Fruit fly (Drosophila melanogaster) whole organism, embryonic: ENCODE data around the gene cindr.
A peak's percentile ranks its signal among the peaks of the same experiment; 100 is the strongest.

Experiments
- CG11696 ChIP-seq: fragments of 200-800 bp; sonication (Bioruptor generic); IDR thresholded peaks from 2 replicates; pipeline ENCODE4 v1.3.6; 2022; ENCODE audit warnings: missing biosample characterization, missing genetic modification characterization
- CG12659 ChIP-seq: fragments of 200-800 bp; sonication (Bioruptor generic); optimal IDR thresholded peaks from 3 replicates; lab custom pipeline; 2017; ENCODE audit warnings: mild to moderate bottlenecking, missing biosample characterization, missing genetic modification reagents, missing genetic modification characterization
- CG13287 ChIP-seq: fragments of 200-800 bp; sonication (Bioruptor generic); IDR thresholded peaks from 2 replicates; pipeline ENCODE4 v1.3.6; 2022; ENCODE audit warnings: missing biosample characterization, missing genetic modification characterization; ENCODE audit not compliant: partially characterized antibody
- CG13894 ChIP-seq: fragments of 200-800 bp; sonication (Bioruptor generic); optimal IDR thresholded peaks from 3 replicates; lab custom pipeline; 2018; ENCODE audit warnings: missing biosample characterization, mild to moderate bottlenecking, missing genetic modification characterization, moderate library complexity
- CG14014 ChIP-seq: fragments of 200-800 bp; sonication (Bioruptor generic); IDR thresholded peaks from 2 replicates; pipeline ENCODE4 v1.3.6; 2022; ENCODE audit warnings: missing biosample characterization, missing genetic modification characterization
- CG16863 ChIP-seq: fragments of 200-800 bp; sonication (Bioruptor generic); optimal IDR thresholded peaks from 3 replicates; lab custom pipeline; 2016; ENCODE audit warnings: missing biosample characterization, missing genetic modification characterization
- CG18599 ChIP-seq: fragments of 200-800 bp; sonication (Bioruptor generic); optimal IDR thresholded peaks from 3 replicates; lab custom pipeline; 2017; ENCODE audit warnings: missing biosample characterization, missing genetic modification characterization, mild to moderate bottlenecking, moderate library complexity, missing genetic modification reagents
- CG2116 ChIP-seq: fragments of 200-800 bp; sonication (Bioruptor generic); optimal IDR thresholded peaks from 3 replicates; lab custom pipeline; 2018; ENCODE audit warnings: missing biosample characterization, mild to moderate bottlenecking, missing genetic modification characterization
- CG30431 ChIP-seq: fragments of 200-800 bp; sonication (Bioruptor generic); optimal IDR thresholded peaks from 2 replicates; lab custom pipeline; 2017; ENCODE audit warnings: missing biosample characterization, missing genetic modification characterization
- CG31224 ChIP-seq: fragments of 200-800 bp; sonication (Bioruptor generic); IDR thresholded peaks from 2 replicates; pipeline ENCODE4 v1.3.6; 2022; ENCODE audit warnings: missing biosample characterization, missing genetic modification characterization
- CG33557 ChIP-seq: fragments of 200-800 bp; sonication (Bioruptor generic); optimal IDR thresholded peaks from 2 replicates; lab custom pipeline; 2019; ENCODE audit warnings: missing biosample characterization, mild to moderate bottlenecking, missing genetic modification characterization, moderate library complexity
- CG4328 ChIP-seq: fragments of 200-800 bp; sonication (Bioruptor generic); optimal IDR thresholded peaks from 3 replicates; lab custom pipeline; 2017; ENCODE audit warnings: missing biosample characterization, missing genetic modification reagents, missing genetic modification characterization
- CG6272 ChIP-seq: fragments of 200-800 bp; sonication (Bioruptor generic); IDR thresholded peaks from 2 replicates; pipeline ENCODE4 v1.3.6; 2022; ENCODE audit warnings: missing biosample characterization, missing genetic modification characterization
- CG6854 ChIP-seq: fragments of 200-800 bp; sonication (Bioruptor generic); optimal IDR thresholded peaks from 3 replicates; lab custom pipeline; 2017; ENCODE audit warnings: missing biosample characterization, mild to moderate bottlenecking, missing genetic modification characterization
- CG9437 ChIP-seq: fragments of 200-800 bp; sonication (Bioruptor generic); optimal IDR thresholded peaks from 2 replicates; lab custom pipeline; 2018; ENCODE audit warnings: missing biosample characterization, mild to moderate bottlenecking, missing genetic modification characterization
- CG9932 ChIP-seq: fragments of 200-800 bp; sonication (Bioruptor generic); IDR thresholded peaks from 2 replicates; pipeline ENCODE4 v1.3.6; 2022; ENCODE audit warnings: missing biosample characterization, missing genetic modification characterization
- CTCF ChIP-seq: fragments of 200-800 bp; sonication (Bioruptor generic); optimal IDR thresholded peaks from 2 replicates; lab custom pipeline; 2017; ENCODE audit warnings: missing biosample characterization, mild to moderate bottlenecking, missing genetic modification characterization, moderate library complexity
- Gug ChIP-seq: fragments of 200-800 bp; sonication (Bioruptor generic); IDR thresholded peaks from 4 replicates; pipeline ENCODE4 v1.3.6; 2022; ENCODE audit warnings: missing biosample characterization, missing genetic modification characterization
- Hr51 ChIP-seq, 2 experiments: fragments of 200-800 bp; sonication (Bioruptor generic); optimal IDR thresholded peaks; 2 replicates in 1 of 2; 3 replicates in 1 of 2; lab custom pipeline; 2016 to 2018; ENCODE audit warnings: missing biosample characterization in 2 of 2, missing genetic modification characterization in 2 of 2, mild to moderate bottlenecking in 1 of 2, moderate library complexity in 1 of 2
- Hsf ChIP-seq: fragments of 200-800 bp; sonication (Bioruptor generic); optimal IDR thresholded peaks from 3 replicates; lab custom pipeline; 2016; ENCODE audit warnings: missing biosample characterization, missing genetic modification characterization
- Max ChIP-seq: fragments of 200-800 bp; sonication (Bioruptor generic); optimal IDR thresholded peaks from 2 replicates; lab custom pipeline; 2016; ENCODE audit warnings: missing biosample characterization, mild to moderate bottlenecking, missing genetic modification characterization
- NC2β ChIP-seq: fragments of 200-800 bp; sonication (Bioruptor generic); optimal IDR thresholded peaks from 2 replicates; lab custom pipeline; 2016; ENCODE audit warnings: missing biosample characterization, missing genetic modification characterization
- NFAT ChIP-seq: fragments of 200-800 bp; sonication (Bioruptor generic); IDR thresholded peaks from 2 replicates; pipeline ENCODE4 v1.3.6; 2022; ENCODE audit warnings: missing biosample characterization, missing genetic modification characterization
- NfI ChIP-seq: fragments of 200-800 bp; sonication (Bioruptor generic); optimal IDR thresholded peaks from 3 replicates; lab custom pipeline; 2018; ENCODE audit warnings: missing biosample characterization, mild to moderate bottlenecking, missing genetic modification characterization, moderate library complexity
- Oli ChIP-seq: fragments of 200-800 bp; sonication (Bioruptor generic); optimal IDR thresholded peaks from 2 replicates; lab custom pipeline; 2018; ENCODE audit warnings: missing biosample characterization, mild to moderate bottlenecking, missing genetic modification characterization, moderate library complexity
- Opbp ChIP-seq: fragments of 200-800 bp; sonication (Bioruptor generic); IDR thresholded peaks from 3 replicates; pipeline ENCODE4 v1.3.6; 2022; ENCODE audit warnings: missing biosample characterization, missing genetic modification characterization; ENCODE audit not compliant: partially characterized antibody
- Ssrp ChIP-seq: fragments of 200-800 bp; sonication (Bioruptor generic); optimal IDR thresholded peaks from 2 replicates; lab custom pipeline; 2018; ENCODE audit warnings: missing biosample characterization, mild to moderate bottlenecking, missing genetic modification characterization, moderate library complexity
- Trl ChIP-seq, 3 experiments: fragments of >200 bp in 2 of 3; fragments of 200-800 bp in 1 of 3; sonication (Bioruptor generic) in 1 of 3; optimal IDR thresholded peaks; 2 replicates in 1 of 3; 3 replicates in 2 of 3; lab custom pipeline; 2016 to 2017; ENCODE audit warnings: missing biosample characterization in 1 of 3, missing genetic modification characterization in 1 of 3
- Usf ChIP-seq: fragments of 200-800 bp; sonication (Bioruptor generic); optimal IDR thresholded peaks from 2 replicates; lab custom pipeline; 2017; ENCODE audit warnings: missing genotype, missing biosample characterization, missing genetic modification characterization
- az2 ChIP-seq: fragments of 200-800 bp; sonication (Bioruptor generic); optimal IDR thresholded peaks from 3 replicates; lab custom pipeline; 2016; ENCODE audit warnings: missing biosample characterization, missing genetic modification characterization
- bab2 ChIP-seq: fragments of 200-800 bp; sonication (Bioruptor generic); optimal IDR thresholded peaks from 2 replicates; lab custom pipeline; 2016; ENCODE audit warnings: missing biosample characterization, missing genetic modification characterization
- bsh ChIP-seq, 2 experiments: fragments of 200-800 bp; sonication (Bioruptor generic); optimal IDR thresholded peaks; 2 replicates each; lab custom pipeline; 2017 to 2018; ENCODE audit warnings: mild to moderate bottlenecking in 2 of 2, missing biosample characterization in 2 of 2, missing genetic modification characterization in 2 of 2, moderate library complexity in 1 of 2
- cato ChIP-seq: fragments of 200-800 bp; sonication (Bioruptor generic); optimal IDR thresholded peaks from 2 replicates; lab custom pipeline; 2016; ENCODE audit warnings: missing biosample characterization, missing genetic modification characterization, borderline replicate concordance
- chn ChIP-seq: fragments of 200-800 bp; sonication (Bioruptor generic); optimal IDR thresholded peaks from 2 replicates; lab custom pipeline; 2016; ENCODE audit warnings: missing biosample characterization, missing genetic modification characterization
- ci ChIP-seq: fragments of 200-800 bp; sonication (Bioruptor generic); IDR thresholded peaks from 3 replicates; pipeline ENCODE4 v1.3.6; 2022; ENCODE audit warnings: missing biosample characterization, missing genetic modification characterization
- dimm ChIP-seq: fragments of 200-800 bp; sonication (Bioruptor generic); IDR thresholded peaks from 2 replicates; pipeline ENCODE4 v1.3.6; 2022; ENCODE audit warnings: missing biosample characterization, missing genetic modification characterization
- disco-r ChIP-seq: fragments of 200-800 bp; sonication (Bioruptor generic); optimal IDR thresholded peaks from 2 replicates; lab custom pipeline; 2016; ENCODE audit warnings: missing biosample characterization, missing genetic modification characterization
- dm ChIP-seq: fragments of 200-800 bp; sonication (Bioruptor generic); optimal IDR thresholded peaks from 3 replicates; lab custom pipeline; 2016; ENCODE audit warnings: missing biosample characterization, missing genetic modification characterization
- lilli ChIP-seq: fragments of 200-800 bp; sonication (Bioruptor generic); optimal IDR thresholded peaks from 3 replicates; lab custom pipeline; 2016; ENCODE audit warnings: missing biosample characterization, missing genetic modification characterization
- mld ChIP-seq: fragments of 200-800 bp; sonication (Bioruptor generic); IDR thresholded peaks from 3 replicates; pipeline ENCODE4 v1.3.6; 2022; ENCODE audit warnings: missing biosample characterization, missing genetic modification characterization; ENCODE audit not compliant: partially characterized antibody
- nerfin-2 ChIP-seq: fragments of 200-800 bp; sonication (Bioruptor generic); IDR thresholded peaks from 2 replicates; pipeline ENCODE4 v1.3.6; 2022; ENCODE audit warnings: missing biosample characterization, missing genetic modification characterization; ENCODE audit not compliant: partially characterized antibody
- nmo ChIP-seq: fragments of 200-800 bp; sonication (Bioruptor generic); optimal IDR thresholded peaks from 2 replicates; lab custom pipeline; 2018; ENCODE audit warnings: missing biosample characterization, mild to moderate bottlenecking, missing genetic modification characterization, moderate library complexity
- pnt ChIP-seq: fragments of 200-800 bp; sonication (Bioruptor generic); optimal IDR thresholded peaks from 3 replicates; lab custom pipeline; 2016; ENCODE audit warnings: missing biosample characterization, missing genetic modification characterization
- sr ChIP-seq: fragments of 200-800 bp; sonication (Bioruptor generic); IDR thresholded peaks from 3 replicates; pipeline ENCODE4 v1.3.6; 2022; ENCODE audit warnings: missing biosample characterization, missing genetic modification characterization
- tin ChIP-seq: fragments of 200-800 bp; sonication (Bioruptor generic); optimal IDR thresholded peaks from 3 replicates; lab custom pipeline; 2016; ENCODE audit warnings: missing biosample characterization, missing genetic modification characterization
- trh ChIP-seq: fragments of 200-800 bp; sonication (Bioruptor generic); optimal IDR thresholded peaks from 2 replicates; lab custom pipeline; 2016; ENCODE audit warnings: missing biosample characterization, missing genetic modification characterization
- unpg ChIP-seq: fragments of 200-800 bp; sonication (Bioruptor generic); optimal IDR thresholded peaks from 3 replicates; lab custom pipeline; 2018; ENCODE audit warnings: missing biosample characterization, mild to moderate bottlenecking, missing genetic modification characterization, moderate library complexity
- wor ChIP-seq: fragments of 200-800 bp; sonication (Bioruptor generic); IDR thresholded peaks from 2 replicates; pipeline ENCODE4 v1.3.6; 2022; ENCODE audit warnings: missing biosample characterization, missing genetic modification characterization
- z ChIP-seq: fragments of 200-800 bp; sonication (Bioruptor generic); IDR thresholded peaks from 3 replicates; pipeline ENCODE4 v1.3.6; 2022; ENCODE audit warnings: missing biosample characterization, missing genetic modification characterization

Gene cindr

dm6 chr3R:30814597-30815252, 6.3 kb downstream of the cindr start (continued):
- TF ChIP-seq NFAT (GFP tag; lab: Robert Waterston, UW) (no peak), bab2 (GFP tag; lab: Kevin White, UChicago) (peak; percentile 9), CG9437 (no peak), unpg (GFP tag; lab: Kevin White, UChicago) (peak; percentile 27), sr (GFP tag; lab: Robert Waterston, UW) (peak; percentile 32; the same call in 1 of the 3 replicates), Oli (tag; lab: Kevin White, UChicago) (peak; percentile 33), tin (GFP tag; lab: Kevin White, UChicago) (peak; percentile 15), wor (GFP tag; lab: Robert Waterston, UW) (peak; percentile 36; the same call in 1 of the 2 replicates), CG31224 (GFP tag; lab: Robert Waterston, UW) (no peak), cato (GFP tag; lab: Kevin White, UChicago) (peak; percentile 20), nmo (GFP tag; lab: Kevin White, UChicago) (peak; percentile 4), CG11696 (0 out of 2 replicates have a peak, but pooled peaks have one; percentile 15), trh (GFP tag; lab: Kevin White, UChicago) (no peak), chn (GFP tag; lab: Kevin White, UChicago) (peak; percentile 24), Opbp (GFP tag; lab: Robert Waterston, UW) (no peak), CG9932 (0 out of 2 replicates have a peak, but pooled peaks have one; percentile 14), dimm (0 out of 2 replicates have a peak, but pooled peaks have one; percentile 34), pnt (GFP tag; lab: Kevin White, UChicago) (no peak), nerfin-2 (GFP tag; lab: Robert Waterston, UW) (no peak), ci (GFP tag; lab: Robert Waterston, UW) (peak; percentile 60; the same call in 1 of the 3 replicates), CG16863 (GFP tag; lab: Kevin White, UChicago) (peak; percentile 23), CG13287 (no peak), bsh (GFP tag; optimal IDR thresholded peaks at IDR 0.05; lab: Kevin White, UChicago) (peak; percentile 16 to 52), lilli (GFP tag; lab: Kevin White, UChicago) (no peak), Max (GFP tag; lab: Kevin White, UChicago) (no peak), CTCF (peak; percentile 89), Hsf (GFP tag; lab: Kevin White, UChicago) (peak; percentile 17), NfI (peak; percentile 28), CG6854 (no peak), Hr51 (GFP tag; optimal IDR thresholded peaks at IDR 0.05; lab: Kevin White, UChicago) (peak in 1 of 2 experiments; percentile 26), CG30431 (peak; percentile 25), dm (no peak), Usf (GFP tag; lab: Kevin White, UChicago) (no peak), CG18599 (GFP tag; lab: Kevin White, UChicago) (peak; percentile 17), Trl (optimal IDR thresholded peaks at IDR 0.05; lab: Kevin White, UChicago) (no peak), Trl (GFP tag; optimal IDR thresholded peaks at IDR 0.05; lab: Kevin White, UChicago) (no peak), mld (GFP tag; lab: Robert Waterston, UW) (no peak), Ssrp (peak; percentile 41), CG2116 (GFP tag; lab: Kevin White, UChicago) (no peak), NC2β (GFP tag; lab: Kevin White, UChicago) (peak; percentile 28), CG4328 (GFP tag; lab: Kevin White, UChicago) (no peak), disco-r (GFP tag; lab: Kevin White, UChicago) (no peak), az2 (GFP tag; lab: Kevin White, UChicago) (peak; percentile 28), CG33557 (GFP tag; lab: Kevin White, UChicago) (no peak), CG12659 (GFP tag; lab: Kevin White, UChicago) (peak; percentile 11), z (GFP tag; lab: Robert Waterston, UW) (no peak), CG6272 (GFP tag; lab: Robert Waterston, UW) (no peak), Gug (GFP tag; lab: Robert Waterston, UW) (no peak), CG13894 (no peak), CG14014 (GFP tag; lab: Robert Waterston, UW) (0 out of 2 replicates have a peak, but pooled peaks have one; percentile 36)
